Worm (Caenorhabditis elegans) whole organism, young adult: ENCODE data around the gene abts-4.

Experiments
- B0019.2 ChIP-seq: fragments of 200-800 bp; sonication (Bioruptor generic); conservative IDR thresholded peaks from 2 replicates; pipeline ENCODE4 v1.3.6; 2022; ENCODE audit warnings: missing genetic modification reagents, missing genetic modification characterization, missing compliant biosample characterization
- D2030.7 ChIP-seq: fragments of 200-800 bp; sonication (Bioruptor generic); IDR thresholded peaks from 2 replicates; pipeline ENCODE4 v1.3.6; 2022; ENCODE audit warnings: missing genetic modification reagents, missing genetic modification characterization, missing compliant biosample characterization
- F10E7.11 ChIP-seq: sonication (generic microtip); optimal IDR thresholded peaks from 2 replicates; lab custom pipeline; 2017; ENCODE audit warnings: mild to moderate bottlenecking, missing genetic modification characterization, moderate library complexity, missing compliant biosample characterization
- F37B4.10 ChIP-seq: fragments of 200-800 bp; sonication (Bioruptor generic); IDR thresholded peaks from 2 replicates; pipeline ENCODE4 v1.3.6; 2022; ENCODE audit warnings: missing genetic modification characterization, missing compliant biosample characterization
- F39B2.1 ChIP-seq: fragments of 200-800 bp; sonication (Bioruptor generic); IDR thresholded peaks from 2 replicates; pipeline ENCODE4 v1.3.6; 2022; ENCODE audit warnings: missing genetic modification reagents, missing genetic modification characterization, missing compliant biosample characterization
- K11D2.4 ChIP-seq: fragments of 200-800 bp; sonication (Bioruptor generic); IDR thresholded peaks from 2 replicates; pipeline ENCODE4 v1.3.6; 2022; ENCODE audit warnings: missing genetic modification reagents, missing genetic modification characterization, missing compliant biosample characterization
- T26A5.8 ChIP-seq: sonication (generic microtip); optimal IDR thresholded peaks from 2 replicates; lab custom pipeline; 2016; ENCODE audit warnings: missing genetic modification characterization, missing compliant biosample characterization
- Y79H2A.3 ChIP-seq: fragments of 200-800 bp; sonication (Bioruptor generic); conservative IDR thresholded peaks from 2 replicates; pipeline ENCODE4 v1.3.6; 2022; ENCODE audit warnings: missing genetic modification reagents, missing genetic modification characterization, missing compliant biosample characterization
- akir-1 ChIP-seq: fragments of 200-800 bp; sonication (Bioruptor generic); optimal IDR thresholded peaks from 2 replicates; lab custom pipeline; 2018; ENCODE audit warnings: mild to moderate bottlenecking, missing genetic modification characterization, moderate library complexity, missing compliant biosample characterization
- aptf-2 ChIP-seq: fragments of 200-800 bp; sonication (Bioruptor generic); conservative IDR thresholded peaks from 2 replicates; pipeline ENCODE4 v1.3.6; 2022; ENCODE audit warnings: missing genetic modification reagents, missing genetic modification characterization, missing compliant biosample characterization
- atf-7 ChIP-seq: sonication (generic microtip); optimal IDR thresholded peaks from 2 replicates; lab custom pipeline; 2017; ENCODE audit warnings: mild to moderate bottlenecking, missing genetic modification characterization, missing compliant biosample characterization
- bed-1 ChIP-seq: fragments of 200-800 bp; sonication (Bioruptor generic); IDR thresholded peaks from 2 replicates; pipeline ENCODE4 v1.3.6; 2022; ENCODE audit warnings: missing genetic modification reagents, missing genetic modification characterization, missing compliant biosample characterization
- ceh-27 ChIP-seq: fragments of 200-800 bp; sonication (Bioruptor generic); optimal IDR thresholded peaks from 2 replicates; lab custom pipeline; 2018; ENCODE audit warnings: mild to moderate bottlenecking, missing genetic modification characterization, moderate library complexity, missing compliant biosample characterization
- ceh-58 ChIP-seq: fragments of 200-800 bp; sonication (Bioruptor generic); IDR thresholded peaks from 2 replicates; pipeline ENCODE4 v1.3.6; 2022; ENCODE audit warnings: missing genetic modification characterization, missing compliant biosample characterization
- chd-7 ChIP-seq: sonication (generic microtip); optimal IDR thresholded peaks from 2 replicates; lab custom pipeline; 2016; ENCODE audit warnings: mild to moderate bottlenecking, missing genetic modification characterization, moderate library complexity, missing compliant biosample characterization
- dox-1 ChIP-seq: fragments of 200-800 bp; sonication (Bioruptor generic); IDR thresholded peaks from 2 replicates; pipeline ENCODE4 v1.3.6; 2022; ENCODE audit warnings: missing genetic modification reagents, missing genetic modification characterization, missing compliant biosample characterization
- efl-1 ChIP-seq: fragments of 150-350 bp; optimal IDR thresholded peaks from 2 replicates; lab custom pipeline; 2014; ENCODE audit warnings: missing biosample characterization, missing genetic modification reagents, missing genetic modification characterization
- fkh-3 ChIP-seq: sonication (generic microtip); optimal IDR thresholded peaks from 2 replicates; lab custom pipeline; 2016; ENCODE audit warnings: mild to moderate bottlenecking, missing genetic modification characterization, missing compliant biosample characterization
- gei-17 ChIP-seq: fragments of 200-800 bp; sonication (Bioruptor generic); optimal IDR thresholded peaks from 2 replicates; lab custom pipeline; 2018; ENCODE audit warnings: mild to moderate bottlenecking, missing genetic modification characterization, missing compliant biosample characterization
- him-1 ChIP-seq: sonication (generic microtip); optimal IDR thresholded peaks from 2 replicates; lab custom pipeline; 2016; ENCODE audit warnings: missing genotype, missing genetic modification reagents, missing genetic modification characterization, missing compliant biosample characterization
- hlh-12 ChIP-seq: sonication (generic microtip); optimal IDR thresholded peaks from 2 replicates; lab custom pipeline; 2016; ENCODE audit warnings: missing genetic modification characterization, missing compliant biosample characterization
- hlh-26 ChIP-seq: fragments of 200-800 bp; sonication (Bioruptor generic); conservative IDR thresholded peaks from 2 replicates; pipeline ENCODE4 v1.3.6; 2022; ENCODE audit warnings: missing genetic modification reagents, missing genetic modification characterization, missing compliant biosample characterization
- hmg-1.2 ChIP-seq: fragments of 200-800 bp; sonication (Bioruptor generic); IDR thresholded peaks from 2 replicates; pipeline ENCODE4 v1.3.6; 2022; ENCODE audit warnings: missing genetic modification reagents, missing genetic modification characterization, missing compliant biosample characterization
- hmg-20 ChIP-seq: fragments of 200-800 bp; sonication (Bioruptor generic); IDR thresholded peaks from 2 replicates; pipeline ENCODE4 v1.3.6; 2022; ENCODE audit warnings: missing genetic modification reagents, missing genetic modification characterization, missing compliant biosample characterization
- lag-1 ChIP-seq: fragments of 200-800 bp; sonication (Bioruptor generic); IDR thresholded peaks from 2 replicates; pipeline ENCODE4 v1.3.6; 2022; ENCODE audit warnings: missing genetic modification reagents, missing genetic modification characterization, missing compliant biosample characterization
- lin-26 ChIP-seq: fragments of 200-800 bp; sonication (Bioruptor generic); IDR thresholded peaks from 2 replicates; pipeline ENCODE4 v1.3.6; 2022; ENCODE audit warnings: missing genetic modification reagents, missing genetic modification characterization, missing compliant biosample characterization
- lin-35 ChIP-seq, 3 experiments: fragments of 150-350 bp in 2 of 3; sonication (generic microtip) in 1 of 3; optimal IDR thresholded peaks; 2 replicates each; lab custom pipeline; 2014 to 2018; ENCODE audit warnings: missing biosample characterization in 3 of 3, missing genetic modification characterization in 3 of 3, missing genetic modification reagents in 3 of 3
- lsl-1 ChIP-seq: fragments of 200-800 bp; sonication (Bioruptor generic); optimal IDR thresholded peaks from 2 replicates; lab custom pipeline; 2018; ENCODE audit warnings: mild to moderate bottlenecking, missing genetic modification characterization, moderate library complexity, missing compliant biosample characterization
- madf-6 ChIP-seq: fragments of 200-800 bp; sonication (Bioruptor generic); IDR thresholded peaks from 2 replicates; pipeline ENCODE4 v1.3.6; 2022; ENCODE audit warnings: missing genetic modification reagents, missing genetic modification characterization, missing compliant biosample characterization
- madf-8 ChIP-seq: fragments of 200-800 bp; sonication (Bioruptor generic); conservative IDR thresholded peaks from 2 replicates; pipeline ENCODE4 v1.3.6; 2022; ENCODE audit warnings: missing genetic modification reagents, missing genetic modification characterization, missing compliant biosample characterization
- mcd-1 ChIP-seq: fragments of 200-800 bp; sonication (Bioruptor generic); IDR thresholded peaks from 2 replicates; pipeline ENCODE4 v1.3.6; 2022; ENCODE audit warnings: missing genetic modification reagents, missing genetic modification characterization, missing compliant biosample characterization
- mes-4 ChIP-seq: sonication (generic microtip); optimal IDR thresholded peaks from 2 replicates; lab custom pipeline; 2016; ENCODE audit warnings: missing genotype, missing genetic modification characterization, missing compliant biosample characterization
- mxl-1 ChIP-seq: sonication (generic microtip); optimal IDR thresholded peaks from 2 replicates; lab custom pipeline; 2016; ENCODE audit warnings: missing genetic modification characterization, missing compliant biosample characterization
- nfya-1 ChIP-seq: sonication (generic microtip); optimal IDR thresholded peaks from 2 replicates; lab custom pipeline; 2017; ENCODE audit warnings: antibody characterized with exemption, missing compliant biosample characterization, missing genetic modification characterization, borderline replicate concordance; ENCODE audit not compliant: insufficient read depth
- nhr-80 ChIP-seq: sonication (generic microtip); optimal IDR thresholded peaks from 2 replicates; lab custom pipeline; 2016; ENCODE audit warnings: missing genetic modification characterization, missing compliant biosample characterization
- pbrm-1 ChIP-seq: fragments of 200-800 bp; sonication (Bioruptor generic); IDR thresholded peaks from 2 replicates; pipeline ENCODE4 v1.3.6; 2022; ENCODE audit warnings: missing genetic modification reagents, missing genetic modification characterization, missing compliant biosample characterization
- repo-1 ChIP-seq: sonication (generic microtip); optimal IDR thresholded peaks from 2 replicates; lab custom pipeline; 2017; ENCODE audit warnings: mild to moderate bottlenecking, missing genetic modification characterization, missing compliant biosample characterization
- rpc-1 ChIP-seq, 2 experiments: fragments of 150-350 bp in 1 of 2; sonication (generic microtip) in 1 of 2; optimal IDR thresholded peaks; 2 replicates each; lab custom pipeline; 2014 to 2018; ENCODE audit warnings: missing biosample characterization in 1 of 2, missing genetic modification characterization in 1 of 2, missing genetic modification reagents in 1 of 2, missing genotype in 1 of 2
- snpc-1.3 ChIP-seq: sonication (generic microtip); optimal IDR thresholded peaks from 2 replicates; lab custom pipeline; 2017; ENCODE audit warnings: missing genetic modification characterization, mild to moderate bottlenecking, missing compliant biosample characterization, antibody characterized with exemption, moderate library complexity, missing genotype, missing genetic modification reagents; ENCODE audit not compliant: insufficient read depth
- snpc-3.4 ChIP-seq: sonication (generic microtip); optimal IDR thresholded peaks from 2 replicates; lab custom pipeline; 2017; ENCODE audit warnings: missing genetic modification characterization, mild to moderate bottlenecking, missing compliant biosample characterization, antibody characterized with exemption, moderate library complexity, missing genotype, missing genetic modification reagents
- snpc-4 ChIP-seq, 5 experiments: fragments of 150-350 bp in 1 of 5; sonication (generic microtip) in 4 of 5; optimal IDR thresholded peaks; 2 replicates each; lab custom pipeline; 2014 to 2018; ENCODE audit warnings: missing genetic modification characterization in 5 of 5, missing biosample characterization in 3 of 5, antibody characterized with exemption in 2 of 5, mild to moderate bottlenecking in 2 of 5, missing compliant biosample characterization in 2 of 5, missing genotype in 2 of 5, moderate library complexity in 2 of 5, missing genetic modification reagents in 1 of 5
- somi-1 ChIP-seq: fragments of 200-800 bp; sonication (Bioruptor generic); optimal IDR thresholded peaks from 2 replicates; lab custom pipeline; 2018; ENCODE audit warnings: mild to moderate bottlenecking, missing genetic modification characterization, missing compliant biosample characterization
- tbp1 ChIP-seq: fragments of 200-800 bp; sonication (Bioruptor generic); optimal IDR thresholded peaks from 2 replicates; lab custom pipeline; 2018; ENCODE audit warnings: mild to moderate bottlenecking, missing genetic modification characterization, missing compliant biosample characterization
- tlf-1 ChIP-seq: fragments of 200-800 bp; sonication (Bioruptor generic); optimal IDR thresholded peaks from 2 replicates; lab custom pipeline; 2018; ENCODE audit warnings: mild to moderate bottlenecking, missing genetic modification characterization, missing compliant biosample characterization
- unc-62 ChIP-seq: fragments of 150-350 bp; optimal IDR thresholded peaks from 2 replicates; lab custom pipeline; 2014; ENCODE audit warnings: missing biosample characterization, missing genetic modification reagents, missing genetic modification characterization
- ztf-18 ChIP-seq: sonication (generic microtip); optimal IDR thresholded peaks from 2 replicates; lab custom pipeline; 2016; ENCODE audit warnings: missing genotype, mild to moderate bottlenecking, missing genetic modification characterization, missing compliant biosample characterization
- ztf-25 ChIP-seq: fragments of 200-800 bp; sonication (Bioruptor generic); IDR thresholded peaks from 2 replicates; pipeline ENCODE4 v1.3.6; 2022; ENCODE audit warnings: missing genetic modification reagents, missing genetic modification characterization, missing compliant biosample characterization
- ztf-6 ChIP-seq: fragments of 200-800 bp; sonication (Bioruptor generic); IDR thresholded peaks from 2 replicates; pipeline ENCODE4 v1.3.6; 2022; ENCODE audit warnings: missing genetic modification reagents, missing genetic modification characterization, missing compliant biosample characterization

The abts-4 gene

DNA sequence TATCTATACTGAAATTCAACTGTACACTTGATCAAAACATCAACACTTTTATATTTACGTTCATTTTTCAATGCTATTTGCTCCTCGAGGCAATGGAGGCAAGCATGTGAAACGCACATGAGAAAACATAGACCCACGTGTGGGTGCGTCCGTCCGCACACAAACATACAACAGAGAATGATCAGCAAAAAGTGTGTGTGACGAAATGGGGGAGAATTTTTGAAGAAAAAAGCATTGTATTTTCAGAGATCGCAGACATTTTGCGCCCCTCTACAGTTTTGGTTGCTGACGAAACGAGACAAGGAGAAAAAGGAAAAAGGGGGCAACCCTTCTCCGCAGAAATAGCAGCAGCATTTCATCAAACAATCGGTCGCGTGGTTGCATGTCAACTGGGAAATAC, 11.4 kb downstream of the abts-4 start (continued):
- no peak for TF ChIP-seq nfya-1 (tag; lab: Kevin White, UChicago)
- TF ChIP-seq lsl-1 (GFP tag; lab: Kevin White, UChicago), result no peak
- peak; percentile 51; the same call in 1 of the 2 replicates for TF ChIP-seq lin-26 (GFP tag; lab: Robert Waterston, UW)
- TF ChIP-seq F39B2.1, result no peak
- TF ChIP-seq bed-1, result 0 out of 2 replicates have a peak, but pooled peaks have one; percentile 50
- TF ChIP-seq efl-1 (GFP tag; lab: Kevin White, UChicago), result no peak
- TF ChIP-seq unc-62 (GFP tag; lab: Kevin White, UChicago), result no peak
- TF ChIP-seq ztf-6 (GFP tag; lab: Robert Waterston, UW), result no peak
- TF ChIP-seq mcd-1 (GFP tag; lab: Robert Waterston, UW), result peak; percentile 43
- TF ChIP-seq hmg-1.2 (GFP tag; lab: Robert Waterston, UW), result peak; percentile 61; the same call in 1 of the 2 replicates
- TF ChIP-seq snpc-3.4 (tag; lab: Kevin White, UChicago), result no peak
- peak; percentile 81 for TF ChIP-seq atf-7
- TF ChIP-seq ceh-58 (GFP tag; lab: Robert Waterston, UW), result no peak
- TF ChIP-seq mes-4 (tag; lab: Kevin White, UChicago), result no peak
- no peak for TF ChIP-seq mxl-1
- TF ChIP-seq ztf-18 (tag; lab: Kevin White, UChicago), result no peak
- TF ChIP-seq T26A5.8 (tag; lab: Kevin White, UChicago), result no peak
- no peak for TF ChIP-seq hlh-26 (GFP tag; lab: Robert Waterston, UW)
- no peak for TF ChIP-seq lag-1 (GFP tag; lab: Robert Waterston, UW)
- TF ChIP-seq chd-7 (tag; lab: Kevin White, UChicago), result peak; percentile 86
- peak; percentile 74 for TF ChIP-seq K11D2.4
- TF ChIP-seq aptf-2 (GFP tag; lab: Robert Waterston, UW), result no peak
- TF ChIP-seq snpc-1.3 (tag; lab: Kevin White, UChicago), result no peak
- TF ChIP-seq dox-1 (GFP tag; lab: Robert Waterston, UW), result peak; percentile 71; the same call in 1 of the 2 replicates
- TF ChIP-seq hlh-12, result no peak
- peak; percentile 80 for TF ChIP-seq ceh-27
- TF ChIP-seq akir-1 (GFP tag; lab: Kevin White, UChicago), result peak; percentile 32
- no peak for TF ChIP-seq him-1
- TF ChIP-seq ztf-25 (GFP tag; lab: Robert Waterston, UW), result no peak
- peak; percentile 10; the same call in 1 of the 2 replicates for TF ChIP-seq pbrm-1 (GFP tag; lab: Robert Waterston, UW)
- TF ChIP-seq madf-8 (GFP tag; lab: Robert Waterston, UW), result no peak
- TF ChIP-seq Y79H2A.3, result no peak
- TF ChIP-seq F37B4.10, result no peak
- no peak for TF ChIP-seq F10E7.11
- peak in 1 of 3 experiments; percentile 48 for TF ChIP-seq lin-35 (GFP tag; optimal IDR thresholded peaks at IDR 0.05; lab: Kevin White, UChicago)
- TF ChIP-seq snpc-4 (GFP tag; optimal IDR thresholded peaks at IDR 0.05; lab: Kevin White, UChicago), result no peak
- peak in 1 of 4 experiments; percentile 12 for TF ChIP-seq snpc-4 (tag; optimal IDR thresholded peaks at IDR 0.05; lab: Kevin White, UChicago)
- no peak for TF ChIP-seq B0019.2 (GFP tag; lab: Robert Waterston, UW)
- TF ChIP-seq tlf-1 (GFP tag; lab: Kevin White, UChicago), result peak; percentile 48
- TF ChIP-seq madf-6, result no peak; the same call in 1 of the 2 replicates
- peak; percentile 89 for TF ChIP-seq somi-1 (GFP tag; lab: Kevin White, UChicago)
- no peak for TF ChIP-seq fkh-3 (tag; lab: Kevin White, UChicago)
- no peak for TF ChIP-seq rpc-1 (optimal IDR thresholded peaks at IDR 0.05; lab: Kevin White, UChicago)
- TF ChIP-seq rpc-1 (tag; optimal IDR thresholded peaks at IDR 0.05; lab: Kevin White, UChicago), result no peak
- peak; percentile 81 for TF ChIP-seq nhr-80 (tag; lab: Kevin White, UChicago)
- TF ChIP-seq tbp1 (GFP tag; lab: Kevin White, UChicago), result peak; percentile 52
- no peak for TF ChIP-seq hmg-20 (GFP tag; lab: Robert Waterston, UW)
- no peak for TF ChIP-seq D2030.7 (GFP tag; lab: Robert Waterston, UW)
- peak; percentile 67 for TF ChIP-seq repo-1 (tag; lab: Kevin White, UChicago)
- peak; percentile 62 for TF ChIP-seq gei-17
